Worm (Caenorhabditis elegans) whole organism, L2 larva: ENCODE data around the gene ZC116.1.

Experiments used
- F13H6.1 ChIP-seq: sonication (generic microtip); optimal IDR thresholded peaks from 2 replicates; lab custom pipeline; 2016; ENCODE audit warnings: missing genetic modification characterization, missing compliant biosample characterization
- ama-1 ChIP-seq: fragments of 150-350 bp; optimal IDR thresholded peaks from 2 replicates; lab custom pipeline; 2018; ENCODE audit warnings: inconsistent platforms
- elt-3 ChIP-seq: sonication (generic microtip); optimal IDR thresholded peaks from 2 replicates; lab custom pipeline; 2017; ENCODE audit warnings: missing biosample characterization, missing genetic modification characterization
- nhr-11 ChIP-seq: fragments of 150-350 bp; optimal IDR thresholded peaks from 2 replicates; lab custom pipeline; 2014; ENCODE audit warnings: missing biosample characterization, missing genetic modification characterization
- nhr-237 ChIP-seq: fragments of 150-350 bp; optimal IDR thresholded peaks from 2 replicates; lab custom pipeline; 2014; ENCODE audit warnings: missing biosample characterization, missing genetic modification characterization
- sma-9 ChIP-seq, 2 experiments: fragments of 150-350 bp in 1 of 2; sonication (generic microtip) in 1 of 2; optimal IDR thresholded peaks; 2 replicates each; lab custom pipeline; 2014 to 2016; ENCODE audit warnings: missing genetic modification characterization in 2 of 2, mild to moderate bottlenecking in 1 of 2, missing biosample characterization in 1 of 2, missing compliant biosample characterization in 1 of 2, missing genetic modification reagents in 1 of 2, moderate library complexity in 1 of 2
- unc-39 ChIP-seq: fragments of 150-350 bp; optimal IDR thresholded peaks from 2 replicates; lab custom pipeline; 2014; ENCODE audit warnings: missing biosample characterization, missing genetic modification characterization
- ztf-1 ChIP-seq: fragments of 200-800 bp; sonication (Bioruptor generic); conservative IDR thresholded peaks from 2 replicates; pipeline ENCODE4 v1.3.6; 2022; ENCODE audit warnings: missing genetic modification characterization, missing compliant biosample characterization

- TF ChIP-seq ztf-1 (GFP tag; lab: Robert Waterston, UW) = no peak
- TF ChIP-seq F13H6.1 (tag; lab: Kevin White, UChicago) = no peak
- no peak for TF ChIP-seq nhr-237 (tag; lab: Kevin White, UChicago)
- no peak for TF ChIP-seq elt-3
- no peak for TF ChIP-seq ama-1 (lab: Kevin White, UChicago)
- no peak for TF ChIP-seq sma-9 (GFP tag; optimal IDR thresholded peaks at IDR 0.05; lab: Kevin White, UChicago)
- no peak for TF ChIP-seq sma-9 (tag; optimal IDR thresholded peaks at IDR 0.05; lab: Kevin White, UChicago)
- no peak for TF ChIP-seq unc-39 (tag; lab: Kevin White, UChicago)
- TF ChIP-seq nhr-11 (tag; lab: Kevin White, UChicago) = no peak
These were observed 2.5 kb upstream of the ZC116.1 start, which contains the start of gene erg-28 for ce11 chrV:12607113-12607512.
